Fruit fly (Drosophila melanogaster) whole organism, embryonic: Measurements from ENCODE around the gene CG31798.

Experiments
- Abd-B ChIP-seq: fragments of 200-800 bp; sonication (Bioruptor generic); optimal IDR thresholded peaks from 2 replicates; lab custom pipeline; 2018; ENCODE audit warnings: missing biosample characterization, mild to moderate bottlenecking, missing genetic modification characterization, moderate library complexity
- CG12071 ChIP-seq: fragments of 200-800 bp; sonication (Bioruptor generic); optimal IDR thresholded peaks from 3 replicates; lab custom pipeline; 2018; ENCODE audit warnings: missing biosample characterization, mild to moderate bottlenecking, missing genetic modification characterization
- zfh1 ChIP-seq: fragments of 200-800 bp; sonication (Bioruptor generic); IDR thresholded peaks from 3 replicates; pipeline ENCODE4 v1.3.6; 2022; ENCODE audit warnings: missing biosample characterization, missing genetic modification characterization

DNA sequence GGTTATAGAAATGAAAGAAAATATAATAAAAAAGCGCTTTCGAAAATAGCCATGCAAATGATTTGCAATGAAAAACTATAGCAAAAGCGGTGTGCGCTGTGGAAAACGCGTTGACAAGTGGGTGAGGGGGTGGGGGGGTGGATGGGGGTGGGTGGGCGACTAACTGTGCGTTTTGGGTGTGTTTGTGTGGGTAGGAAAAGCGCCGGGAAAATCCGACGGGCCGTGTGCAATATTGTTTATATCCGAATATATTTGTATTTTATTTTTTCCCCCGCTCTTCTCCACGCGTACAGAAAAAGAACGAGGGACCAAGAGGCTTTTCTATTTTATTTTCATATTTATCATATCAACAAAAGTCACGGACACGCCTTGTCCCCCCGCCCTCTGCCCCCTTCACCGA, 12.5 kb downstream of the CG31798 start:
- TF ChIP-seq Abd-B (no peak), CG12071 (no peak), zfh1 (GFP tag; lab: Robert Waterston, UW) (no peak)
